Worm (Caenorhabditis elegans): Measurements from ENCODE around the gene F54H5.3.
"Not testable (repeated sequence)": the region's sequence is repeated elsewhere in the genome, so short reads cannot be mapped to it uniquely, and the experiment has no call there.

The F54H5.3 gene

DNA sequence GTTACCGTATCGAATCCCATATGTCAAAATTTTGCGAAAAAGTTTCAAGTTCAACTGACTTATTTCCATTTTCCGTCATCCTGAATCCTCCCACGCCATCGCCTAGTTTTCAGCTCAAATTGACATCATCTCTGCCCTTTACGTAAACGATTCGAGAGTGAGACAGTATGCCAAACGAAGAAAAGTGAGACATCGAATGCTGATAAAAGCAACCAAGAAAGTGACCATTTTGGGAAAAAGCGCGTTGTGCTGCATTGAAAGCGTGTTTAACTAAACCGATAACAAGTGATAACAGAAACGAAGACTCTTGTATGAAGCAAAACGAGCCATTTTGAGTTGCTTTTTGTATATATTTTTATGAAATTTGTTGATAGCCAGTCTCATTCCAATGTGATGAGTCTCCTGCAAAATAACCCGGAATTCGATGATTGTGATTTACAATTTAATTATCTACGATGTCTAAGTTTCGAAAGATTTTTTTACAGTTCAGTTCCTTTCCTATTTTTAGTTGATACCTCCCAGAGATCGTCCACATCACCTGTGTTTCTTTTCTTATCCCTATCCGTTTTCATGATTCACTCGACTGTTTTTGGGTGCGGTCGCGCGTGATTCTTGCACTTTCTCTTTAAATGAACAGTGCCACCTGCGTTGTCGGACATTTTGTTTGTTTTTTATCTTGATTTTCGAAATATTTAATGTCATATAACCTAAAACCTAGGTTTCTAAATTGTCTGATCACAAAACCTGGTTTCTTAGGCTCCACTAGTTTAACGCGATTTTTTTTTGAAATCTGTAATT is 6.6 kb upstream of the F54H5.3 start:
- TF ChIP-seq cog-1 (tag; optimal IDR thresholded peaks at IDR 0.05) = no peak
- TF ChIP-seq med-1 (GFP tag; optimal IDR thresholded peaks at IDR 0.05; ENCODE audit: insufficient read depth) = no peak
- TF ChIP-seq tab-1 (GFP tag; IDR thresholded peaks at IDR 0.05) = no peak
- no peak for TF ChIP-seq flt-1 (GFP tag; IDR thresholded peaks at IDR 0.05)
- TF ChIP-seq ztf-29 (GFP tag; IDR thresholded peaks at IDR 0.05) = no peak
- no peak for TF ChIP-seq T22C8.4 (GFP tag; IDR thresholded peaks at IDR 0.05)
- TF ChIP-seq ref-1 (GFP tag; conservative IDR thresholded peaks at IDR 0.05) = no peak
- no peak for TF ChIP-seq klf-2 (GFP tag; conservative IDR thresholded peaks at IDR 0.05)

DNA sequence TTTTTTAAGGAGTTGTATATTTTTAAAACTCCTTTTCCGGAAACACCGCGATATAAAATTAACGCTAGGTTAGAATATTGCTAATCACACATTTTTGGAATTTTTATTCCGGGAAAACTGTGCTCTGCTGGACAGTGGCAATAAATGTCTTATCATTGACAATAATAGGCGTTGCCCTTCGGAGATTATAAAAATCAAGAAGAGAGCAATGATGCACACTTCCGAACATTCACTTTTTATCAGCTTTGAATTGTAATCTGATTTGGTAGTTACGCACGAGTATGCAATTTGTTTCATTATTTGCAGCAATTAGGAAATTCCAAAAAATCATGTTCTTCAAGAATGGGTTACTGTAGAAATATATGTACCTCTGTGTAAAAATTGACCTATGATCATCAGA is 5.9 kb upstream of the F54H5.3 start:
- TF ChIP-seq cog-1 (tag; optimal IDR thresholded peaks at IDR 0.05) (no peak), klf-2 (GFP tag; conservative IDR thresholded peaks at IDR 0.05) (no peak), flt-1 (GFP tag; IDR thresholded peaks at IDR 0.05) (no peak), tab-1 (GFP tag; IDR thresholded peaks at IDR 0.05) (no peak), T22C8.4 (GFP tag; IDR thresholded peaks at IDR 0.05) (no peak), ref-1 (GFP tag; conservative IDR thresholded peaks at IDR 0.05) (no peak), ztf-29 (GFP tag; IDR thresholded peaks at IDR 0.05) (no peak)

DNA sequence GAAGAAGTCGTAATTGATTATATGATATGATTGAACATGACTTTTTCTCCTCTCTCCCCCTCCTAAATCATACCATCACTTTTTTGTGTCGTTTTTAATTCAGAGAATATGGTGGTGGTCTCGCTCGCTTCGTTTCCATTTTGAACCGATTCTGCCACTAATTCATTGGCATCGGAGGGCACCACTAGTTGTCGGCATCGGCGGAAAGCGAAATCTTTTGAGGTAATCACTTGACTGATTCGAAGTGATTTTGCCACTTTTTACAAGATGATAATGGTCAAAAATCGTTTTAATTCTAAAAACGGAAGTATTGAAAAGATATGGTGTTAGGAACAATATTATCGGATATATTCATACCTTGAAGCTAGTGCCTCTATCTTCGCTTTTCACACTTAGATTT is 5.2 kb upstream of the F54H5.3 start, which contains the start of gene klf-3:
Gene klf-3, plus strand, starts transcription at position 109 of the 400 bp plus-strand sequence.
- TF ChIP-seq klf-2 (GFP tag; conservative IDR thresholded peaks at IDR 0.05) (no peak), T22C8.4 (GFP tag; IDR thresholded peaks at IDR 0.05) (no peak), ref-1 (GFP tag; conservative IDR thresholded peaks at IDR 0.05) (no peak), flt-1 (GFP tag; IDR thresholded peaks at IDR 0.05) (no peak), ztf-23 (GFP tag; IDR thresholded peaks at IDR 0.05) (no peak), cog-1 (tag; optimal IDR thresholded peaks at IDR 0.05) (no peak), med-1 (GFP tag; optimal IDR thresholded peaks at IDR 0.05; ENCODE audit: insufficient read depth) (no peak), tab-1 (GFP tag; IDR thresholded peaks at IDR 0.05) (no peak), ztf-29 (GFP tag; IDR thresholded peaks at IDR 0.05) (no peak)

DNA sequence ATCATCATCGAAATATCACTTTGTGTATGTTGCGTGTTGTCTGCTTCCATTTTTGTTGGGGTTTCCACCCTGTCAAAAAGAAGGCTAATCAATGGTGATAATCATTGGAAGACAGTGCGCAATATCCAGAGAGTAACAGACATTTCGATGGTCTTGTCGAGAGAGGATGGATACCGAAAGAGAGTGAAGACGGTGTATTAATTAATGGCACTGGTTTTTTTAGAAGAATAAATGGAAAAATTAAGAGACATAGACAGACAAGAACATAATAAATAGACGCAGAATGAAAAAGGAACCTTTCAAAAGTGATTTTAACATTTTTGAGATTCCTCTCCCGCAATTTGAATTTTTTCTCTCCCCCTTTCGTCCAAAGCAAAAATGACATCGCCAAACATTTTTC is 3.0 kb upstream of the F54H5.3 start:
- TF ChIP-seq cog-1 (tag; optimal IDR thresholded peaks at IDR 0.05) (no peak), ref-1 (GFP tag; conservative IDR thresholded peaks at IDR 0.05) (no peak), flt-1 (GFP tag; IDR thresholded peaks at IDR 0.05) (no peak), ztf-23 (GFP tag; IDR thresholded peaks at IDR 0.05) (no peak)

DNA sequence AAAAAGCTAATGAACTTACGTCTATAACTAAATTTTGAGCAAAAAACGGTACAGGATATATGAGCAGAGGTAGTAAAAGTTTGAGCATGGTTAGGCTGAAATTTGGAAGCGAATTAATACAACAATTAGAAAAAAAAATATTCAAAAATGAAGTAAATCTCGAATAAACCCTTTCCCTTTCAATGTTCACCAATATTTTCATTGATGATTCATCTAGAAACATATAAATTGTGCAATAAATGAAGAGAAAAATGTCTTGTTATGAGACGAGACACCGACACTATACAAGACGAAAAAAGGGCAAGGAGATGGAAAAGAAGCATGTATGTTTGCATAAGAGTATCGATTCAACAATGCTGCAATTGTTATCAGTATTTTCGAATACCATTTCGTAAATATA is 3.3 kb downstream of the F54H5.3 start, which contains the start of gene F54H5.14:
Gene F54H5.14, minus strand, starts transcription at position 101 of the 400 bp plus-strand sequence.
- no peak for TF ChIP-seq ref-1 (GFP tag; conservative IDR thresholded peaks at IDR 0.05)
- TF ChIP-seq ztf-23 (GFP tag; IDR thresholded peaks at IDR 0.05) = no peak

DNA sequence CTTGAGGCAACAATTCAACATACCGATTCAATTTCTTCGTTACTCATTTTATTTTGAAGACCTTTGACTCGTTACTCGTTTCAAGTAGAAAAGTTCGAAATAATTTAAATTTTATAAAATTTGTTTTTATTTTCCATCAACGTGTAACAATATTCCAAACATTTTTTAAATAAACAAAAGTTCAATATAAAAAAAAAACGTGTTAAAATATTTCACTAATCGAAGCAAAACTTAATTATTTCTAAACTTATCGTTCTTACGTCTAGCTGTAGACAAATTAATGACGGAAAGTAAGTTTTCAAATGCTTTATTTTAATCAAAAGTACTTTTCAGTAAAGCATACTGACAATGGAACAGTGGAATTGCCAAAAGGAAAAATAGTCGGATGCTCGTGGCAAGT is 5.2 kb downstream of the F54H5.3 start, which contains the start of the genes F54H5.5 and F54H5.2:
Gene F54H5.5, minus strand, starts transcription at position 101 of the 400 bp plus-strand sequence.
Gene F54H5.2, plus strand, starts transcription at position 303 of the 400 bp plus-strand sequence.
- not testable (repeated sequence) for TF ChIP-seq tab-1 (GFP tag; IDR thresholded peaks at IDR 0.05); flt-1 (GFP tag; IDR thresholded peaks at IDR 0.05); ref-1 (GFP tag; conservative IDR thresholded peaks at IDR 0.05)

DNA sequence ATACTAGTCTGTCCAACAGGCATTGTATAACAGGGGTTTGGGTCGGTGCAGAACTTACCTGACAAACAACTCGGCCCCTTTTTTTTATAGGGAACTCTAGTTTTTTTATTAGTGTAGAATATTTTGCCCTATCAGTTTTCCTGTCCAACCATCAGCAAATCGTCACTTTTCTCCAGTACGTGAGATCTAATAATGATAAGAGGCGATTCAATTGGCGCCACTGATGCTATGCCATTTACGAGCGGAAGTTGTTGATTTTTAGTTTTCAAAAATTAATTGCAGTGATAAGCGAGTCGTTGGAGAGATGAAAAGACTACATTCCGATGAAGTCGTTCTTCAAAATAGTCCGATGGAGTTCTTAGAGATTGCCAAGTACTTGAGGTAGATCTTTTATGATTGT is 6.4 kb downstream of the F54H5.3 start:
- TF ChIP-seq ztf-29 (GFP tag; IDR thresholded peaks at IDR 0.05) (no peak), cog-1 (tag; optimal IDR thresholded peaks at IDR 0.05) (no peak), ztf-23 (GFP tag; IDR thresholded peaks at IDR 0.05) (no peak), ref-1 (GFP tag; conservative IDR thresholded peaks at IDR 0.05) (no peak), tab-1 (GFP tag; IDR thresholded peaks at IDR 0.05) (no peak)

DNA sequence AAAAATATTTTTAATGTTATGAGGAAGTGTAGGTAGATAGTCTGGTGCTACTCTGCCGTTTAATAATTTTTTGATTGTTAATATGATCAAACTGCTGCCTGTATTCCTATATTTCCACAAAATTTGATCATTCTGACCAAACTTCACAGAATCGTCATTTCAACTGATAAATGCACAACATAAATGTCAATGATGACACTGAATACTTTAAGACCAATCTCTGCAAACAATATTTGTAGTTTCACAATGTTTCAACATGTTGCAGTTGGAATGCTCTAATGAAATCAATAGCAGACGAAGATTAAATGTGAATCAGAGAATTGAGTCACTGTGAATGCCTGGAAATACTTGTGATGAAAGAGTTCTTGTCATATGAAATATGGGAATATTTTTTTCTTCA is 7.8 kb downstream of the F54H5.3 start:
- TF ChIP-seq cog-1 (tag; optimal IDR thresholded peaks at IDR 0.05) (no peak), med-1 (GFP tag; optimal IDR thresholded peaks at IDR 0.05; ENCODE audit: insufficient read depth) (no peak), ref-1 (GFP tag; conservative IDR thresholded peaks at IDR 0.05) (no peak), flt-1 (GFP tag; IDR thresholded peaks at IDR 0.05) (no peak), ztf-29 (GFP tag; IDR thresholded peaks at IDR 0.05) (no peak), T22C8.4 (GFP tag; IDR thresholded peaks at IDR 0.05) (no peak), ztf-23 (GFP tag; IDR thresholded peaks at IDR 0.05) (no peak), tab-1 (GFP tag; IDR thresholded peaks at IDR 0.05) (no peak), klf-2 (GFP tag; conservative IDR thresholded peaks at IDR 0.05) (no peak)

DNA sequence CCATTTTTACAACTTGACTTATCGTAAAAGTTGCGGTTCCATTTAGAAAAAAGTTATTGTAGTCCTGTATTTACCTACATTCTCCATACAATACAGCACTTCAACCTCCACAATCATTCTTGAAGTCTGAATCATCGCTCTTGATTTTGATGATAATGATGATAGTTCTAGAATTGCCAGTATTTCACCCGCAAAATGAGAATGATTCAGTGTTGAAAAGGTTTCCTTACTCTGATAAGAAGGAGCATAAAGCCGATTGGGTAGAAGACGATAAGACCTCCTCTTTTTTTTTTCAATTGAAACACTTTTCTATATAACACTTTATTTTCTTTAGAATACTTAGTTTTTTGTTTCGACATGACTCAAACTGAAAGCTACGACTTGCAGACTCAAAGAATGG is 8.8 kb downstream of the F54H5.3 start, which contains the start of gene T19D12.4:
Gene T19D12.4, plus strand, starts transcription at position 295 of the 400 bp plus-strand sequence.
- TF ChIP-seq flt-1 (GFP tag; IDR thresholded peaks at IDR 0.05) = no peak
- no peak for TF ChIP-seq ztf-23 (GFP tag; IDR thresholded peaks at IDR 0.05)
- TF ChIP-seq ref-1 (GFP tag; conservative IDR thresholded peaks at IDR 0.05) = no peak
- TF ChIP-seq cog-1 (tag; optimal IDR thresholded peaks at IDR 0.05) = no peak
- no peak for TF ChIP-seq ztf-29 (GFP tag; IDR thresholded peaks at IDR 0.05)

DNA sequence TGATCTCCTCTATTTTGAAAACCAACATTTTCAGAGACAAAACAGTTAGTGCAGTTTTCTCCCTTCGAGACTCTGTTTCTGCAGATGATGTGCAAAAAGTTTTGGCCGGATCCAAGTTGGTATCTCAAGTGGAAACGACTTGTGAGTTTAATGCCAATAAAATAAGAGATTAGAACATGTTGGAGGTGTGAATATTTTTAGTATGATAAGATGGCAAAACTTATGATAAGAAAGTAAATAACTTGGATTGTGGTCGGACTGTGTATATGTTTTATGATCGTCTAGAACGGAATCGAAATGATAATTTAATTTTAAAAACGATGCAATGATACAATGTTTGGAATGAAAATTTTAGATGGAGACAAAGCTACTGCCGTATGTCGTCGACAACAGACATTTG is 10.0 kb downstream of the F54H5.3 start:
- TF ChIP-seq tab-1 (GFP tag; IDR thresholded peaks at IDR 0.05) (no peak), T22C8.4 (GFP tag; IDR thresholded peaks at IDR 0.05) (no peak), klf-2 (GFP tag; conservative IDR thresholded peaks at IDR 0.05) (no peak), cog-1 (tag; optimal IDR thresholded peaks at IDR 0.05) (no peak), ztf-29 (GFP tag; IDR thresholded peaks at IDR 0.05) (no peak), med-1 (GFP tag; optimal IDR thresholded peaks at IDR 0.05; ENCODE audit: insufficient read depth) (no peak), ref-1 (GFP tag; conservative IDR thresholded peaks at IDR 0.05) (no peak), flt-1 (GFP tag; IDR thresholded peaks at IDR 0.05) (no peak), ztf-23 (GFP tag; IDR thresholded peaks at IDR 0.05) (no peak)
